Worm (Caenorhabditis elegans) whole organism, young adult: ENCODE results near the gene unc-97.

Experiments
- ama-1 ChIP-seq, 3 experiments: fragments of 150-350 bp in 1 of 3; sonication (generic microtip) in 2 of 3; optimal IDR thresholded peaks; 2 replicates each; lab custom pipeline; 2014 to 2018; ENCODE audit warnings: missing biosample characterization in 2 of 3, missing genetic modification characterization in 2 of 3, missing genetic modification reagents in 2 of 3
- ceh-91 ChIP-seq: fragments of 200-800 bp; sonication (Bioruptor generic); IDR thresholded peaks from 2 replicates; pipeline ENCODE4 v1.3.6; 2022; ENCODE audit warnings: missing genetic modification reagents, missing genetic modification characterization, missing compliant biosample characterization
- nhr-120 ChIP-seq: fragments of 200-800 bp; sonication (Bioruptor generic); IDR thresholded peaks from 2 replicates; pipeline ENCODE4 v1.3.6; 2022; ENCODE audit warnings: missing genetic modification characterization, missing compliant biosample characterization
- ztf-28 ChIP-seq: fragments of 200-800 bp; sonication (Bioruptor generic); IDR thresholded peaks from 2 replicates; pipeline ENCODE4 v1.3.6; 2022; ENCODE audit warnings: missing genetic modification reagents, missing genetic modification characterization, missing compliant biosample characterization

ce11 chrX:5547828-5548227, 45.1 kb upstream of the unc-97 start:
- TF ChIP-seq ceh-91 (no peak), ama-1 (optimal IDR thresholded peaks at IDR 0.05; lab: Kevin White, UChicago) (no peak), ama-1 (GFP tag; optimal IDR thresholded peaks at IDR 0.05; lab: Kevin White, UChicago) (no peak), ztf-28 (no peak), nhr-120 (GFP tag; lab: Robert Waterston, UW) (no peak)
